Worm (Caenorhabditis elegans) whole organism, L1 larva: ENCODE results near the gene F26G1.3.
A peak's percentile ranks its signal among the peaks of the same experiment; 100 is the strongest.

Source experiments
- C04F5.9 ChIP-seq: sonication (generic microtip); optimal IDR thresholded peaks from 2 replicates; lab custom pipeline; 2016; ENCODE audit warnings: missing genetic modification characterization, missing compliant biosample characterization
- C16A3.4 ChIP-seq: fragments of 150-350 bp; optimal IDR thresholded peaks from 2 replicates; lab custom pipeline; 2014; ENCODE audit warnings: missing biosample characterization, missing genetic modification characterization
- C34B4.2 ChIP-seq: sonication (generic microtip); optimal IDR thresholded peaks from 2 replicates; lab custom pipeline; 2017; ENCODE audit warnings: mild to moderate bottlenecking, missing genetic modification characterization, missing compliant biosample characterization
- F16B12.6 ChIP-seq: fragments of 150-350 bp; optimal IDR thresholded peaks from 2 replicates; lab custom pipeline; 2014; ENCODE audit warnings: missing biosample characterization, missing genetic modification characterization
- blmp-1 ChIP-seq: fragments of 150-350 bp; optimal IDR thresholded peaks from 2 replicates; lab custom pipeline; 2014; ENCODE audit warnings: missing biosample characterization, missing genetic modification characterization
- ceh-63 ChIP-seq: fragments of 200-800 bp; sonication (Bioruptor generic); optimal IDR thresholded peaks from 2 replicates; lab custom pipeline; 2018; ENCODE audit warnings: mild to moderate bottlenecking, missing genetic modification characterization, missing compliant biosample characterization
- ceh-8 ChIP-seq: fragments of 200-800 bp; sonication (Bioruptor generic); optimal IDR thresholded peaks from 2 replicates; lab custom pipeline; 2018; ENCODE audit warnings: mild to moderate bottlenecking, missing genetic modification characterization, moderate library complexity, missing compliant biosample characterization
- ceh-88 ChIP-seq: fragments of 200-800 bp; sonication (Bioruptor generic); IDR thresholded peaks from 2 replicates; pipeline ENCODE4 v1.3.6; 2022; ENCODE audit warnings: missing genetic modification characterization, missing compliant biosample characterization
- ces-1 ChIP-seq: fragments of 150-350 bp; optimal IDR thresholded peaks from 2 replicates; lab custom pipeline; 2014; ENCODE audit warnings: missing biosample characterization, missing genetic modification reagents, missing genetic modification characterization
- efl-1 ChIP-seq, 4 experiments: fragments of 150-350 bp; optimal IDR thresholded peaks in 3 of 4; peaks in 1 of 4; 1 replicate in 1 of 4; 2 replicates in 3 of 4; lab custom pipeline; 2014; ENCODE audit warnings: missing biosample characterization in 2 of 4, missing genetic modification characterization in 2 of 4, missing genetic modification reagents in 2 of 4
- egl-27 ChIP-seq, 2 experiments: fragments of 150-350 bp in 1 of 2; sonication (generic microtip); optimal IDR thresholded peaks; 3 replicates each; lab custom pipeline; 2017 to 2018; ENCODE audit warnings: missing biosample characterization in 2 of 2, missing genetic modification characterization in 2 of 2, missing genetic modification reagents in 2 of 2
- elt-2 ChIP-seq: sonication (generic microtip); optimal IDR thresholded peaks from 2 replicates; lab custom pipeline; 2016; ENCODE audit warnings: missing genetic modification characterization, mild to moderate bottlenecking, inconsistent platforms, missing compliant biosample characterization, missing genetic modification reagents
- elt-3 ChIP-seq, 6 experiments: fragments of 150-350 bp in 1 of 6; sonication (generic microtip); optimal IDR thresholded peaks; 2 replicates each; lab custom pipeline; 2017 to 2018; ENCODE audit warnings: missing biosample characterization in 6 of 6, missing genetic modification characterization in 6 of 6, inconsistent platforms in 1 of 6
- fkh-10 ChIP-seq: sonication (generic microtip); optimal IDR thresholded peaks from 2 replicates; lab custom pipeline; 2017; ENCODE audit warnings: missing biosample characterization, missing genetic modification reagents, missing genetic modification characterization
- hpl-2 ChIP-seq: fragments of 150-350 bp; optimal IDR thresholded peaks from 2 replicates; lab custom pipeline; 2014; ENCODE audit warnings: missing biosample characterization, missing genetic modification reagents, missing genetic modification characterization
- irx-1 ChIP-seq: sonication (generic microtip); optimal IDR thresholded peaks from 2 replicates; lab custom pipeline; 2016; ENCODE audit warnings: missing genetic modification characterization, missing compliant biosample characterization
- jun-1 ChIP-seq: fragments of 150-350 bp; optimal IDR thresholded peaks from 2 replicates; lab custom pipeline; 2014; ENCODE audit warnings: missing biosample characterization, missing genetic modification reagents, missing genetic modification characterization
- lin-14 ChIP-seq: fragments of 200-800 bp; sonication (Bioruptor generic); optimal IDR thresholded peaks from 2 replicates; lab custom pipeline; 2018; ENCODE audit warnings: mild to moderate bottlenecking, missing genetic modification characterization, moderate library complexity, missing compliant biosample characterization
- lin-35 ChIP-seq, 2 experiments: fragments of 150-350 bp; optimal IDR thresholded peaks; 2 replicates each; lab custom pipeline; 2014; ENCODE audit warnings: missing biosample characterization in 2 of 2, missing genetic modification characterization in 2 of 2, missing genetic modification reagents in 2 of 2
- mab-9 ChIP-seq: fragments of 200-800 bp; sonication (Bioruptor generic); IDR thresholded peaks from 2 replicates; pipeline ENCODE4 v1.3.6; 2022; ENCODE audit warnings: missing genetic modification reagents, missing genetic modification characterization, missing compliant biosample characterization
- mdl-1 ChIP-seq, 2 experiments: fragments of 150-350 bp; optimal IDR thresholded peaks; 2 replicates each; lab custom pipeline; 2014 to 2017; ENCODE audit warnings: missing biosample characterization in 2 of 2, missing genetic modification characterization in 2 of 2, inconsistent platforms in 1 of 2
- mef-2 ChIP-seq: fragments of 150-350 bp; optimal IDR thresholded peaks from 2 replicates; lab custom pipeline; 2014; ENCODE audit warnings: missing biosample characterization, missing genetic modification characterization
- mep-1 ChIP-seq: fragments of 150-350 bp; optimal IDR thresholded peaks from 2 replicates; lab custom pipeline; 2014; ENCODE audit warnings: missing biosample characterization, missing genetic modification characterization
- nhr-12 ChIP-seq: sonication (generic microtip); optimal IDR thresholded peaks from 2 replicates; lab custom pipeline; 2017; ENCODE audit warnings: missing biosample characterization, missing genetic modification characterization
- nhr-20 ChIP-seq: sonication (generic microtip); optimal IDR thresholded peaks from 2 replicates; lab custom pipeline; 2016; ENCODE audit warnings: mild to moderate bottlenecking, missing genetic modification characterization, missing compliant biosample characterization
- nhr-47 ChIP-seq: sonication (generic microtip); optimal IDR thresholded peaks from 2 replicates; lab custom pipeline; 2016; ENCODE audit warnings: mild to moderate bottlenecking, missing genetic modification characterization, moderate library complexity, missing compliant biosample characterization
- nhr-76 ChIP-seq: sonication (generic microtip); optimal IDR thresholded peaks from 2 replicates; lab custom pipeline; 2017; ENCODE audit warnings: missing biosample characterization, missing genetic modification characterization
- nhr-84 ChIP-seq: sonication (generic microtip); optimal IDR thresholded peaks from 2 replicates; lab custom pipeline; 2017; ENCODE audit warnings: missing biosample characterization, missing genetic modification characterization
- nhr-85 ChIP-seq: sonication (generic microtip); peaks from one replicate; lab custom pipeline; 2016; ENCODE audit warnings: missing genetic modification characterization, inconsistent platforms, missing compliant biosample characterization
- nhr-90 ChIP-seq: sonication (generic microtip); optimal IDR thresholded peaks from 2 replicates; lab custom pipeline; 2016; ENCODE audit warnings: mild to moderate bottlenecking, missing genetic modification characterization, missing compliant biosample characterization; ENCODE audit not compliant: poor library complexity
- pag-3 ChIP-seq: sonication (generic microtip); optimal IDR thresholded peaks from 2 replicates; lab custom pipeline; 2017; ENCODE audit warnings: missing genetic modification characterization, mild to moderate bottlenecking, missing compliant biosample characterization, antibody characterized with exemption, borderline replicate concordance; ENCODE audit not compliant: insufficient read depth
- pqm-1 ChIP-seq: sonication (generic microtip); optimal IDR thresholded peaks from 3 replicates; lab custom pipeline; 2017; ENCODE audit warnings: missing biosample characterization, missing genetic modification characterization
- snpc-4 ChIP-seq: fragments of 150-350 bp; optimal IDR thresholded peaks from 2 replicates; lab custom pipeline; 2014; ENCODE audit warnings: missing biosample characterization, missing genetic modification characterization
- snu-23 ChIP-seq: sonication (generic microtip); optimal IDR thresholded peaks from 2 replicates; lab custom pipeline; 2016; ENCODE audit warnings: missing genetic modification characterization, missing compliant biosample characterization
- sox-4 ChIP-seq: sonication (generic microtip); optimal IDR thresholded peaks from 2 replicates; lab custom pipeline; 2016; ENCODE audit warnings: missing genetic modification characterization, missing compliant biosample characterization
- unc-98 ChIP-seq: fragments of 200-800 bp; sonication (Bioruptor generic); IDR thresholded peaks from 2 replicates; pipeline ENCODE4 v1.3.6; 2022; ENCODE audit warnings: missing genetic modification characterization, missing compliant biosample characterization
- ztf-11 ChIP-seq, 2 experiments: sonication (generic microtip); optimal IDR thresholded peaks; 2 replicates each; lab custom pipeline; 2016 to 2017; ENCODE audit warnings: missing genetic modification characterization in 2 of 2, missing biosample characterization in 1 of 2, missing compliant biosample characterization in 1 of 2

Gene F26G1.3

ce11 chrII:4766284-4766683, 7.7 kb downstream of the F26G1.3 start, which contains the start of gene ttm-2:
TSS of gene ttm-2 (minus strand) at chrII:4766384.
- TF ChIP-seq hpl-2 (GFP tag; lab: Kevin White, UChicago), result no peak
- TF ChIP-seq mab-9 (GFP tag; lab: Robert Waterston, UW), result no peak
- TF ChIP-seq C16A3.4 (tag; lab: Kevin White, UChicago), result no peak
- no peak for TF ChIP-seq nhr-47 (tag; lab: Kevin White, UChicago)
- TF ChIP-seq ceh-63 (GFP tag; lab: Kevin White, UChicago), result no peak
- TF ChIP-seq irx-1, result no peak
- no peak for TF ChIP-seq jun-1 (tag; lab: Kevin White, UChicago)
- no peak for TF ChIP-seq ceh-8 (GFP tag; lab: Kevin White, UChicago)
- no peak for TF ChIP-seq sox-4 (tag; lab: Kevin White, UChicago)
- TF ChIP-seq fkh-10 (GFP tag; lab: Kevin White, UChicago), result no peak
- no peak for TF ChIP-seq F16B12.6 (tag; lab: Kevin White, UChicago)

- TF ChIP-seq mep-1 (tag; lab: Kevin White, UChicago) (peak; percentile 3), lin-14 (peak; percentile 80), blmp-1 (tag; lab: Kevin White, UChicago) (peak; percentile 48), nhr-12 (no peak), nhr-20 (tag; lab: Kevin White, UChicago) (peak; percentile 7), mef-2 (no peak), nhr-85 (tag; lab: Kevin White, UChicago) (peak; percentile 78)
Observed at ce11 chrII:4767612-4768011, 9.1 kb downstream of the F26G1.3 start.

- TF ChIP-seq ztf-11 (tag; optimal IDR thresholded peaks at IDR 0.05; lab: Kevin White, UChicago) (no peak), nhr-20 (tag; lab: Kevin White, UChicago) (peak; percentile 39), pqm-1 (tag; lab: Kevin White, UChicago) (no peak), snpc-4 (no peak), nhr-85 (tag; lab: Kevin White, UChicago) (peak; percentile 75), lin-35 (GFP tag; optimal IDR thresholded peaks at IDR 0.05; lab: Kevin White, UChicago) (peak in 1 of 2 experiments; percentile 42), C34B4.2 (tag; lab: Kevin White, UChicago) (no peak), unc-98 (no peak), hpl-2 (GFP tag; lab: Kevin White, UChicago) (no peak), elt-2 (peak; percentile 91), efl-1 (optimal IDR thresholded peaks at IDR 0.05; lab: Kevin White, UChicago) (no peak), efl-1 (GFP tag; optimal IDR thresholded peaks at IDR 0.05 in 1 of 2; lab: Kevin White, UChicago) (peak in 1 of 2 experiments; percentile 73), C04F5.9 (tag; lab: Kevin White, UChicago) (no peak), snu-23 (GFP tag; lab: Kevin White, UChicago) (no peak), elt-3 (tag; optimal IDR thresholded peaks at IDR 0.05; lab: Kevin White, UChicago) (peak in 1 of 6 experiments; percentile 84), lin-14 (peak; percentile 30), blmp-1 (tag; lab: Kevin White, UChicago) (peak; percentile 84), pag-3 (tag; lab: Kevin White, UChicago) (no peak), nhr-90 (peak; percentile 4), mdl-1 (tag; optimal IDR thresholded peaks at IDR 0.05; lab: Kevin White, UChicago) (no peak), nhr-76 (no peak), egl-27 (tag; optimal IDR thresholded peaks at IDR 0.05; lab: Kevin White, UChicago) (no peak), nhr-84 (tag; lab: Kevin White, UChicago) (no peak), ces-1 (GFP tag; lab: Kevin White, UChicago) (no peak), C16A3.4 (tag; lab: Kevin White, UChicago) (peak; percentile 30), sox-4 (tag; lab: Kevin White, UChicago) (no peak), ceh-88 (GFP tag; lab: Robert Waterston, UW) (no peak)
- TF ChIP-seq, all 84 proteins: peak for 10
Observed at ce11 chrII:4769096-4769495, 10.5 kb downstream of the F26G1.3 start.
